Worm (Caenorhabditis elegans): ENCODE measurements around the gene pals-19.

pals-19 gene

DNA sequence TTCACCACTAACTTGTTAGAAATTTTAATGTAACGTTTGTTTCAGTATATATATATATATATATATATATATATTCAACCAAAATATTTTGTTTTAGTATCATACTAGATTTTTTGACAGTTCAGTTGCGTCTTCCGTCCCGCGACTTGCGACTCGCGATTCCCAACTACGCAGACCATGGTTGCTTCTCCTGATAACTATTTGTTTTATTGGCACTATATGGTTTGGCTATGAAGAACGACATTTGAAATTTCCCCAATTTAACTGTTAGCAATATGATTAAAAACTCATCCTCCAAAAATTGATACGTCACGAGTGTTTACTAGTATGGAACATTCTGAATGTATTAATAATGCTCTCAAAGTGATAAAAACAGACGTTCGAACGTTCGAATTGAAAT, 17.0 kb upstream of the pals-19 start:
- TF ChIP-seq unc-120 (tag; optimal IDR thresholded peaks at IDR 0.05; ENCODE audit: poor library complexity, severe bottlenecking) (no peak), pha-4 (tag; optimal IDR thresholded peaks at IDR 0.05) (no peak), bed-3 (GFP tag; optimal IDR thresholded peaks at IDR 0.05) (no peak), mab-5 (tag; optimal IDR thresholded peaks at IDR 0.05) (no peak), zip-8 (tag; optimal IDR thresholded peaks at IDR 0.05) (no peak), lsy-2 (tag; optimal IDR thresholded peaks at IDR 0.05) (no peak), ceh-83 (GFP tag; optimal IDR thresholded peaks at IDR 0.05) (no peak), mls-2 (tag; optimal IDR thresholded peaks at IDR 0.05) (no peak), sem-2 (GFP tag; optimal IDR thresholded peaks at IDR 0.05) (no peak), blmp-1 (tag; optimal IDR thresholded peaks at IDR 0.05) (no peak), ces-1 (GFP tag; optimal IDR thresholded peaks at IDR 0.05) (no peak), unc-39 (tag; optimal IDR thresholded peaks at IDR 0.05) (no peak)

- TF ChIP-seq zip-8 (tag; optimal IDR thresholded peaks at IDR 0.05), result no peak
- no peak for TF ChIP-seq elt-1 (tag; optimal IDR thresholded peaks at IDR 0.05; ENCODE audit: borderline replicate concordance, insufficient read depth)
- TF ChIP-seq unc-39 (tag; optimal IDR thresholded peaks at IDR 0.05), result no peak
- no peak for TF ChIP-seq flh-1 (GFP tag; optimal IDR thresholded peaks at IDR 0.05)
- TF ChIP-seq nhr-12 (tag; optimal IDR thresholded peaks at IDR 0.05), result no peak
- TF ChIP-seq bed-3 (GFP tag; optimal IDR thresholded peaks at IDR 0.05), result no peak
Measured at ce11 chrIII:1388274-1389058, 13.3 kb upstream of the pals-19 start, which contains the start of gene pals-20. pals-20 (minus strand) TSS chrIII:1388324.

DNA sequence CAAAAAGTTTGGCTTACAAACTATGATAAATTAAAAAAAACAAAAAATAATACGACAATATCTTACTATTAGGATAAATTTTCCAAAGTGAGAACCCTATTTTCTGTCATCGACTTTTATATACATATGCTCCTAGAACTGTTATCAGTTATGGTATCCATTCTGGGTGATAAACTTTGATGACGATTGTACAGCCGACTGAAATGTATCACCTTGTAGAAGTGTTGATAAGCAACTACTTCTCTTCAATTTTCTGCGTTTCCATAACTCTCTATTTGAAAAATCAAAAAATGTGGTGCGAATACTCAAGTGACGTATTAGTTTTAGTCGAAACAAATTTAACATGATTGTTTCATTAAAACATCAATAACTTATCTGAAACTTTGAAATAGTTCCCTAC, 11.8 kb upstream of the pals-19 start:
- no peak for TF ChIP-seq snpc-4 (tag; optimal IDR thresholded peaks at IDR 0.05)
- TF ChIP-seq lsy-2 (tag; optimal IDR thresholded peaks at IDR 0.05), result no peak
- TF ChIP-seq unc-120 (tag; optimal IDR thresholded peaks at IDR 0.05; ENCODE audit: poor library complexity, severe bottlenecking), result no peak
- TF ChIP-seq ztf-11 (tag; optimal IDR thresholded peaks at IDR 0.05), result no peak
- TF ChIP-seq ham-2 (GFP tag; optimal IDR thresholded peaks at IDR 0.05), result no peak
- no peak for TF ChIP-seq ceh-43 (GFP tag; optimal IDR thresholded peaks at IDR 0.05)
- TF ChIP-seq mep-1 (tag; optimal IDR thresholded peaks at IDR 0.05), result no peak
- TF ChIP-seq zip-8 (tag; optimal IDR thresholded peaks at IDR 0.05), result no peak
- TF ChIP-seq nhr-12 (tag; optimal IDR thresholded peaks at IDR 0.05), result no peak

DNA sequence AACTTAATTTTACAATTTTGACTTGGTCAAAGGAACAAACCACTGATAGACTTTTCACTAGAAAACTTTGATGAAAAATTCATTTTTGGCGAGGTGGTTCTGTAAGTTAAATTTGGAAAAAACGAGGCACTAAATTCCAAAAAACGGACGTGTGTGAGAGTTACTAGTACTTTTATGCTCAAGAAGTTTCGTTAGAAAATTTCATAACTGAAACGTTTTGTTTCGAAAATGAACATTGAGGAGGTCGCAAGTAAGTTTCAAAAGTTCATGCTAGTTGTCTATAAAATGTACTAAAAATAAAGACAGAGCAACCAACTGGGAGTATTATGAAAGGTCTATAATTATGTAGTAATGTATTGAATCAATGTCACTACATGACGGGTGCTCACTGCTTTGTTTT, 10.0 kb upstream of the pals-19 start, which contains the start of gene pals-17:
pals-17 (minus strand) TSS at position 101 of the 400 bp plus-strand sequence.
- no peak for TF ChIP-seq nhr-237 (tag; optimal IDR thresholded peaks at IDR 0.05)
- TF ChIP-seq nhr-2 (tag; optimal IDR thresholded peaks at IDR 0.05), result no peak
- no peak for TF ChIP-seq ztf-11 (tag; optimal IDR thresholded peaks at IDR 0.05)
- no peak for TF ChIP-seq ceh-39 (tag; optimal IDR thresholded peaks at IDR 0.05)
- TF ChIP-seq ham-2 (GFP tag; optimal IDR thresholded peaks at IDR 0.05), result no peak
- no peak for TF ChIP-seq nhr-76 (tag; optimal IDR thresholded peaks at IDR 0.05)
- TF ChIP-seq nhr-12 (tag; optimal IDR thresholded peaks at IDR 0.05), result no peak
- no peak for TF ChIP-seq sem-2 (GFP tag; optimal IDR thresholded peaks at IDR 0.05)
- no peak for TF ChIP-seq pha-4 (tag; optimal IDR thresholded peaks at IDR 0.05)

- no peak for TF ChIP-seq M03D4.4 (tag; optimal IDR thresholded peaks at IDR 0.05)
- TF ChIP-seq cnd-1 (tag; optimal IDR thresholded peaks at IDR 0.05), result no peak
- no peak for TF ChIP-seq zip-8 (tag; optimal IDR thresholded peaks at IDR 0.05)
- TF ChIP-seq elt-1 (tag; optimal IDR thresholded peaks at IDR 0.05; ENCODE audit: borderline replicate concordance, insufficient read depth), result no peak
Measured at ce11 chrIII:1392763-1393162, 9.0 kb upstream of the pals-19 start.

- TF ChIP-seq nhr-2 (tag; optimal IDR thresholded peaks at IDR 0.05), result no peak
- TF ChIP-seq ceh-83 (GFP tag; optimal IDR thresholded peaks at IDR 0.05), result no peak
- no peak for TF ChIP-seq tbx-8 (GFP tag; optimal IDR thresholded peaks at IDR 0.05)
- no peak for TF ChIP-seq unc-62 (GFP tag; optimal IDR thresholded peaks at IDR 0.05)
- no peak for TF ChIP-seq ham-2 (GFP tag; optimal IDR thresholded peaks at IDR 0.05)
- no peak for TF ChIP-seq mep-1 (tag; optimal IDR thresholded peaks at IDR 0.05)
- no peak for TF ChIP-seq elt-3 (tag; optimal IDR thresholded peaks at IDR 0.05)
- TF ChIP-seq nhr-28 (tag; optimal IDR thresholded peaks at IDR 0.05), result no peak
- TF ChIP-seq sem-2 (GFP tag; optimal IDR thresholded peaks at IDR 0.05), result no peak
- TF ChIP-seq ces-1 (GFP tag; optimal IDR thresholded peaks at IDR 0.05), result no peak
- no peak for TF ChIP-seq nhr-76 (tag; optimal IDR thresholded peaks at IDR 0.05)
- TF ChIP-seq ceh-39 (tag; optimal IDR thresholded peaks at IDR 0.05), result no peak
- no peak for TF ChIP-seq elt-1 (tag; optimal IDR thresholded peaks at IDR 0.05; ENCODE audit: borderline replicate concordance, insufficient read depth)
Measured at ce11 chrIII:1395355-1395754, 6.4 kb upstream of the pals-19 start.
